Worm (Caenorhabditis elegans) whole organism, L4 larva: Measurements from ENCODE around the gene lido-7.

Source experiments
- F10B5.3 ChIP-seq: sonication (generic microtip); optimal IDR thresholded peaks from 2 replicates; lab custom pipeline; 2016; ENCODE audit warnings: mild to moderate bottlenecking, missing genetic modification characterization, missing compliant biosample characterization
- F44E2.7 ChIP-seq: fragments of 200-800 bp; sonication (Bioruptor generic); IDR thresholded peaks from 2 replicates; pipeline ENCODE4 v2.1.2; 2022; ENCODE audit warnings: missing genetic modification characterization, missing compliant biosample characterization
- R02D3.7 ChIP-seq: fragments of 150-350 bp; sonication (generic microtip); optimal IDR thresholded peaks from 3 replicates; lab custom pipeline; 2014; ENCODE audit warnings: missing biosample characterization, missing genetic modification characterization
- ZK337.2 ChIP-seq: fragments of 200-800 bp; sonication (Bioruptor generic); IDR thresholded peaks from 2 replicates; pipeline ENCODE4 v1.3.6; 2022; ENCODE audit warnings: missing genetic modification reagents, missing genetic modification characterization, missing compliant biosample characterization
- aha-1 ChIP-seq: fragments of 150-350 bp; peaks from one replicate; lab custom pipeline; 2014; ENCODE audit warnings: missing biosample characterization, missing genetic modification characterization
- ceh-44 ChIP-seq: fragments of 200-800 bp; sonication (Bioruptor generic); IDR thresholded peaks from 2 replicates; pipeline ENCODE4 v1.3.6; 2022; ENCODE audit warnings: missing genetic modification reagents, missing genetic modification characterization, missing compliant biosample characterization
- cey-2 ChIP-seq: sonication (generic microtip); optimal IDR thresholded peaks from 3 replicates; lab custom pipeline; 2017; ENCODE audit warnings: missing genetic modification characterization, mild to moderate bottlenecking, missing compliant biosample characterization, antibody characterized with exemption, borderline replicate concordance; ENCODE audit not compliant: insufficient read depth
- dmd-8 ChIP-seq: fragments of 200-800 bp; sonication (Bioruptor generic); IDR thresholded peaks from 2 replicates; pipeline ENCODE4 v1.3.6; 2022; ENCODE audit warnings: missing genetic modification characterization, missing compliant biosample characterization
- egl-27 ChIP-seq: sonication (generic microtip); optimal IDR thresholded peaks from 3 replicates; lab custom pipeline; 2017; ENCODE audit warnings: missing biosample characterization, missing genetic modification reagents, missing genetic modification characterization
- egl-43 ChIP-seq: fragments of 200-800 bp; sonication (Bioruptor generic); IDR thresholded peaks from 2 replicates; pipeline ENCODE4 v1.3.6; 2022; ENCODE audit warnings: missing genetic modification reagents, missing genetic modification characterization, missing compliant biosample characterization
- fkh-10 ChIP-seq: fragments of 150-350 bp; optimal IDR thresholded peaks from 2 replicates; lab custom pipeline; 2014; ENCODE audit warnings: missing biosample characterization, missing genetic modification reagents, missing genetic modification characterization
- gei-8 ChIP-seq: fragments of 200-800 bp; sonication (Bioruptor generic); optimal IDR thresholded peaks from 2 replicates; lab custom pipeline; 2018; ENCODE audit warnings: mild to moderate bottlenecking, missing genetic modification characterization, missing compliant biosample characterization
- hlh-11 ChIP-seq: fragments of 200-800 bp; sonication (Bioruptor generic); optimal IDR thresholded peaks from 2 replicates; lab custom pipeline; 2018; ENCODE audit warnings: mild to moderate bottlenecking, missing genetic modification characterization, missing compliant biosample characterization
- hmg-1.1 ChIP-seq: fragments of 200-800 bp; sonication (Bioruptor generic); IDR thresholded peaks from 2 replicates; pipeline ENCODE4 v1.3.6; 2022; ENCODE audit warnings: missing genetic modification reagents, missing genetic modification characterization, missing compliant biosample characterization
- jun-1 ChIP-seq: fragments of 150-350 bp; optimal IDR thresholded peaks from 2 replicates; lab custom pipeline; 2014; ENCODE audit warnings: missing biosample characterization, missing genetic modification reagents, missing genetic modification characterization
- lim-7 ChIP-seq: fragments of 200-800 bp; sonication (Bioruptor generic); IDR thresholded peaks from 2 replicates; pipeline ENCODE4 v1.3.6; 2022; ENCODE audit warnings: missing genetic modification characterization, missing compliant biosample characterization
- lin-13 ChIP-seq: fragments of 150-350 bp; optimal IDR thresholded peaks from 2 replicates; lab custom pipeline; 2014; ENCODE audit warnings: missing biosample characterization, missing genetic modification reagents, missing genetic modification characterization
- lin-15B ChIP-seq: fragments of 150-350 bp; sonication (generic microtip); optimal IDR thresholded peaks from 3 replicates; lab custom pipeline; 2014; ENCODE audit warnings: missing biosample characterization, missing genetic modification characterization
- lin-38 ChIP-seq: fragments of 200-800 bp; sonication (Bioruptor generic); IDR thresholded peaks from 2 replicates; pipeline ENCODE4 v1.3.6; 2022; ENCODE audit warnings: missing genetic modification reagents, missing genetic modification characterization, missing compliant biosample characterization
- lsy-2 ChIP-seq, 2 experiments: fragments of 150-350 bp in 1 of 2; sonication (generic microtip) in 1 of 2; optimal IDR thresholded peaks; 2 replicates each; lab custom pipeline; 2014 to 2017; ENCODE audit warnings: missing biosample characterization in 2 of 2, missing genetic modification characterization in 2 of 2
- madf-5 ChIP-seq, 2 experiments: fragments of 200-800 bp; sonication (Bioruptor generic); IDR thresholded peaks; 2 replicates each; pipeline ENCODE4 v1.3.6; 2022; ENCODE audit warnings: missing compliant biosample characterization in 2 of 2, missing genetic modification characterization in 2 of 2
- madf-9 ChIP-seq: fragments of 200-800 bp; sonication (Bioruptor generic); conservative IDR thresholded peaks from 2 replicates; pipeline ENCODE4 v1.3.6; 2022; ENCODE audit warnings: missing genetic modification reagents, missing genetic modification characterization, missing compliant biosample characterization
- mdl-1 ChIP-seq, 2 experiments: fragments of 150-350 bp in 1 of 2; sonication (generic microtip) in 1 of 2; optimal IDR thresholded peaks; 2 replicates each; lab custom pipeline; 2014 to 2017; ENCODE audit warnings: missing biosample characterization in 2 of 2, missing genetic modification characterization in 2 of 2
- mdt-29 ChIP-seq: fragments of 200-800 bp; sonication (Bioruptor generic); IDR thresholded peaks from 2 replicates; pipeline ENCODE4 v1.3.6; 2022; ENCODE audit warnings: missing genetic modification reagents, missing genetic modification characterization, missing compliant biosample characterization
- mep-1 ChIP-seq: fragments of 150-350 bp; sonication (generic microtip); optimal IDR thresholded peaks from 3 replicates; lab custom pipeline; 2014; ENCODE audit warnings: missing biosample characterization, missing genetic modification characterization
- mes-2 ChIP-seq: sonication (generic microtip); optimal IDR thresholded peaks from 2 replicates; lab custom pipeline; 2016; ENCODE audit warnings: missing genotype, mild to moderate bottlenecking, missing genetic modification characterization, missing compliant biosample characterization; ENCODE audit not compliant: poor library complexity, severe bottlenecking
- mxl-3 ChIP-seq: fragments of 200-800 bp; sonication (Bioruptor generic); optimal IDR thresholded peaks from 2 replicates; lab custom pipeline; 2018; ENCODE audit warnings: mild to moderate bottlenecking, missing genetic modification characterization, missing compliant biosample characterization
- nhr-10 ChIP-seq: fragments of 150-350 bp; optimal IDR thresholded peaks from 2 replicates; lab custom pipeline; 2014; ENCODE audit warnings: missing biosample characterization, missing genetic modification characterization
- nhr-11 ChIP-seq: fragments of 150-350 bp; optimal IDR thresholded peaks from 2 replicates; lab custom pipeline; 2014; ENCODE audit warnings: missing biosample characterization, missing genetic modification characterization
- nhr-111 ChIP-seq: fragments of 200-800 bp; sonication (Bioruptor generic); optimal IDR thresholded peaks from 2 replicates; lab custom pipeline; 2018; ENCODE audit warnings: mild to moderate bottlenecking, missing genetic modification characterization, missing compliant biosample characterization
- pha-4 ChIP-seq, 2 experiments: fragments of 150-350 bp in 1 of 2; fragments of 200-800 bp in 1 of 2; sonication (Bioruptor generic) in 1 of 2; IDR thresholded peaks in 1 of 2; optimal IDR thresholded peaks in 1 of 2; 2 replicates each; pipeline versions ENCODE4 v1.3.6 to Lab custom; 2014 to 2022; ENCODE audit warnings: missing genetic modification characterization in 2 of 2, missing genetic modification reagents in 2 of 2, missing biosample characterization in 1 of 2, missing compliant biosample characterization in 1 of 2
- php-3 ChIP-seq: fragments of 200-800 bp; sonication (Bioruptor generic); IDR thresholded peaks from 2 replicates; pipeline ENCODE4 v1.3.6; 2022; ENCODE audit warnings: missing genetic modification reagents, missing genetic modification characterization, missing compliant biosample characterization
- sdz-12 ChIP-seq: fragments of 200-800 bp; sonication (Bioruptor generic); optimal IDR thresholded peaks from 2 replicates; lab custom pipeline; 2018; ENCODE audit warnings: mild to moderate bottlenecking, missing genetic modification characterization, missing compliant biosample characterization
- set-16 ChIP-seq: fragments of 200-800 bp; sonication (Bioruptor generic); IDR thresholded peaks from 2 replicates; pipeline ENCODE4 v1.3.6; 2022; ENCODE audit warnings: missing genetic modification reagents, missing genetic modification characterization, missing compliant biosample characterization
- snpc-1.2 ChIP-seq: fragments of 200-800 bp; sonication (Bioruptor generic); IDR thresholded peaks from 2 replicates; pipeline ENCODE4 v1.3.6; 2022; ENCODE audit warnings: missing genetic modification reagents, missing genetic modification characterization, missing compliant biosample characterization
- snpc-4 ChIP-seq: fragments of 150-350 bp; optimal IDR thresholded peaks from 2 replicates; lab custom pipeline; 2014; ENCODE audit warnings: missing biosample characterization, missing genetic modification characterization
- tag-97 ChIP-seq: fragments of 200-800 bp; sonication (Bioruptor generic); IDR thresholded peaks from 2 replicates; pipeline ENCODE4 v1.3.6; 2022; ENCODE audit warnings: missing genetic modification characterization, missing compliant biosample characterization
- unc-62 ChIP-seq, 3 experiments: fragments of 150-350 bp in 1 of 3; sonication (generic microtip); optimal IDR thresholded peaks in 2 of 3; peaks in 1 of 3; 1 replicate in 1 of 3; 2 replicates in 2 of 3; lab custom pipeline; 2014 to 2017; ENCODE audit warnings: missing biosample characterization in 3 of 3, missing genetic modification characterization in 3 of 3, missing genetic modification reagents in 3 of 3, missing genotype in 1 of 3
- vab-7 ChIP-seq: fragments of 200-800 bp; sonication (Bioruptor generic); IDR thresholded peaks from 2 replicates; pipeline ENCODE4 v1.3.6; 2022; ENCODE audit warnings: missing genetic modification reagents, missing genetic modification characterization, missing compliant biosample characterization
- zag-1 ChIP-seq: fragments of 150-350 bp; optimal IDR thresholded peaks from 2 replicates; lab custom pipeline; 2014; ENCODE audit warnings: missing biosample characterization, missing genetic modification characterization
- zfp-3 ChIP-seq: fragments of 200-800 bp; sonication (Bioruptor generic); conservative IDR thresholded peaks from 2 replicates; pipeline ENCODE4 v1.3.6; 2022; ENCODE audit warnings: missing genetic modification reagents, missing genetic modification characterization, missing compliant biosample characterization
- ztf-11 ChIP-seq: fragments of 150-350 bp; optimal IDR thresholded peaks from 2 replicates; lab custom pipeline; 2014; ENCODE audit warnings: missing biosample characterization, missing genetic modification characterization
- ztf-7 ChIP-seq: fragments of 150-350 bp; optimal IDR thresholded peaks from 2 replicates; lab custom pipeline; 2014; ENCODE audit warnings: missing biosample characterization, missing genetic modification characterization

lido-7 gene

DNA sequence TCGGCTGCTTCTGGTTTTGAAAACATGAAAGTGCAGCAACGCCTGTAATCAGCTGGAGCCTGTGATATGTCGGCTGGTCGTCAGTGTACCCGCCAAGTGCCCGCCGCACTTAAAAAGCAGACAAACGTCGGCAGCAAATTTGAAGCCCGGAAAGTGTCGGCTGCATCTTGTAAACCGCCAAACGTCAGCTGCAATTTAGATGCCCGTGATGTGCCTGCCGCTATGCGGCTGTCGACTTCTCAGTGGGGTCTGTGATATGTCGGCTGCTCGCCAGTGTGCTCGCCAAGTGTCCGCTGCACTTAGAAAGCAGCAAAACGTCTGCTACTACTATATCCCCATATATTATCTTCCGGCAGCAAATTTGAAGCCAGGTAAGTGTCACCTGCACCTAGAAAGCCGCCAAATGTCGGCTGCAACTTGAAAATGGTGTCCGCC, 961 bp upstream of the lido-7 start:
- no peak for TF ChIP-seq lsy-2 (tag; optimal IDR thresholded peaks at IDR 0.05; lab: Kevin White, UChicago)
- TF ChIP-seq lim-7 (GFP tag; lab: Robert Waterston, UW): no peak
- TF ChIP-seq nhr-11 (tag; lab: Kevin White, UChicago): no peak
- TF ChIP-seq aha-1 (tag; lab: Kevin White, UChicago): peak; percentile 72
- 0 out of 4 replicates have a peak, but pooled peaks of 1 of the 2 experiments have one; percentile 57 for TF ChIP-seq madf-5 (GFP tag; IDR thresholded peaks at IDR 0.05; lab: Robert Waterston, UW)
- no peak for TF ChIP-seq cey-2
- TF ChIP-seq mes-2 (tag; lab: Kevin White, UChicago): peak; percentile 4
- TF ChIP-seq snpc-4 (tag; lab: Kevin White, UChicago): peak; percentile 46
- peak; percentile 75 for TF ChIP-seq egl-43 (GFP tag; lab: Robert Waterston, UW)
- 0 out of 2 replicates have a peak, but pooled peaks have one; percentile 5 for TF ChIP-seq lin-38 (GFP tag; lab: Robert Waterston, UW)
- TF ChIP-seq hmg-1.1 (GFP tag; lab: Robert Waterston, UW): peak; percentile 41; the same call in 1 of the 2 replicates
- no peak for TF ChIP-seq jun-1
- no peak for TF ChIP-seq lin-15B (tag; lab: Kevin White, UChicago)
- TF ChIP-seq gei-8 (GFP tag; lab: Kevin White, UChicago): no peak
- no peak for TF ChIP-seq unc-62 (GFP tag; optimal IDR thresholded peaks at IDR 0.05 in 1 of 2; lab: Kevin White, UChicago)
- TF ChIP-seq unc-62 (tag; optimal IDR thresholded peaks at IDR 0.05; lab: Kevin White, UChicago): no peak
- TF ChIP-seq lin-13: peak; percentile 14
- TF ChIP-seq ZK337.2: no peak
- TF ChIP-seq php-3: 0 out of 2 replicates have a peak, but pooled peaks have one; percentile 17
- 0 out of 2 replicates have a peak, but pooled peaks have one; percentile 52 for TF ChIP-seq snpc-1.2 (GFP tag; lab: Robert Waterston, UW)
- no peak for TF ChIP-seq egl-27 (tag; lab: Kevin White, UChicago)
- TF ChIP-seq nhr-111 (GFP tag; lab: Kevin White, UChicago): peak; percentile 12
- TF ChIP-seq hlh-11 (tag; lab: Kevin White, UChicago): peak; percentile 38
- peak; percentile 14 for TF ChIP-seq mep-1
- TF ChIP-seq sdz-12 (GFP tag; lab: Kevin White, UChicago): peak; percentile 41
- no peak for TF ChIP-seq nhr-10 (tag; lab: Kevin White, UChicago)
- TF ChIP-seq set-16: peak; percentile 59
- TF ChIP-seq zfp-3 (GFP tag; lab: Robert Waterston, UW): 0 out of 2 replicates have a peak, but pooled peaks have one; percentile 53
- no peak for TF ChIP-seq mdt-29
- TF ChIP-seq, all 104 proteins: peak for 16

- TF ChIP-seq madf-9 (GFP tag; lab: Robert Waterston, UW) (0 out of 2 replicates have a peak, but pooled peaks have one; percentile 20), set-16 (peak; percentile 75), dmd-8 (0 out of 2 replicates have a peak, but pooled peaks have one; percentile 22)
Observed at ce11 chrII:2989076-2989475, 976 bp downstream of the lido-7 start.

- peak in 1 of 2 experiments; percentile 75 for TF ChIP-seq unc-62 (GFP tag; optimal IDR thresholded peaks at IDR 0.05 in 1 of 2; lab: Kevin White, UChicago)
- no peak for TF ChIP-seq unc-62 (tag; optimal IDR thresholded peaks at IDR 0.05; lab: Kevin White, UChicago)
- TF ChIP-seq lsy-2 (tag; optimal IDR thresholded peaks at IDR 0.05; lab: Kevin White, UChicago): no peak
Observed at ce11 chrII:2990089-2990488, 2.0 kb downstream of the lido-7 start.

ce11 chrII:2991555-2992083, 3.5 kb downstream of the lido-7 start, which contains the start of gene K08A2.2:
Gene K08A2.2, plus strand, starts transcription at chrII:2991605.
- TF ChIP-seq ztf-11 (tag; lab: Kevin White, UChicago) (no peak), mdl-1 (tag; optimal IDR thresholded peaks at IDR 0.05; lab: Kevin White, UChicago) (no peak), vab-7 (GFP tag; lab: Robert Waterston, UW) (no peak), ceh-44 (0 out of 2 replicates have a peak, but pooled peaks have one; percentile 46), lsy-2 (tag; optimal IDR thresholded peaks at IDR 0.05; lab: Kevin White, UChicago) (no peak), F10B5.3 (tag; lab: Kevin White, UChicago) (no peak), lin-15B (tag; lab: Kevin White, UChicago) (no peak), zag-1 (tag; lab: Kevin White, UChicago) (no peak), mxl-3 (GFP tag; lab: Kevin White, UChicago) (no peak), lin-38 (GFP tag; lab: Robert Waterston, UW) (no peak), pha-4 (GFP tag; IDR thresholded peaks at IDR 0.05; lab: Robert Waterston, UW) (no peak), pha-4 (tag; optimal IDR thresholded peaks at IDR 0.05; lab: Kevin White, UChicago) (no peak), F44E2.7 (GFP tag; lab: Robert Waterston, UW) (no peak), egl-43 (GFP tag; lab: Robert Waterston, UW) (no peak), tag-97 (GFP tag; lab: Robert Waterston, UW) (no peak), nhr-11 (tag; lab: Kevin White, UChicago) (no peak), nhr-10 (tag; lab: Kevin White, UChicago) (no peak), R02D3.7 (tag; lab: Kevin White, UChicago) (no peak), ztf-7 (no peak), fkh-10 (no peak), hlh-11 (tag; lab: Kevin White, UChicago) (no peak)
